Worm (Caenorhabditis elegans): ENCODE results near the gene srw-118.

The srw-118 gene

DNA sequence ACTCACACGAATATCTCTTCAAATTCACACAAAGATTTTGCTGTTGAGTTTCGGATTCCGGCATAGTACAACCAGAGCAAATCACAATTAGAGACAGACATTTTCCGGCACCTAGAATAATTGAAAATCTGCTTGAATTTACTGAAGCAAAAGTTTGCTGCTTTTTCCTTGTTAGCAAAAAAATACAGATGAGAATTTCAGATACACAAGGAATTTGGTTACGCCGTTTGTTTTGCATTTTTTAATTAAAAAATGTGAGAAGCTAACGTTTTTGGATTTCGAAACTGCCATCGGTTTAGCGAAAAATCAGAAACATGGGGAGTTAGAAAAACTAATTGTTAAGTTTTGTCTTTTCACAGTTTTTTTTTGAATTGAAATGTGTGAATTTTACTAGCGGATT, at the start of gene srw-118:
Gene srw-118 (minus strand): TSS at position 101 of the 400 bp plus-strand sequence.
- TF ChIP-seq him-1 (tag; optimal IDR thresholded peaks at IDR 0.05) (no peak), W03F9.2 (tag; optimal IDR thresholded peaks at IDR 0.05) (no peak), dao-5 (tag; optimal IDR thresholded peaks at IDR 0.05) (no peak)

DNA sequence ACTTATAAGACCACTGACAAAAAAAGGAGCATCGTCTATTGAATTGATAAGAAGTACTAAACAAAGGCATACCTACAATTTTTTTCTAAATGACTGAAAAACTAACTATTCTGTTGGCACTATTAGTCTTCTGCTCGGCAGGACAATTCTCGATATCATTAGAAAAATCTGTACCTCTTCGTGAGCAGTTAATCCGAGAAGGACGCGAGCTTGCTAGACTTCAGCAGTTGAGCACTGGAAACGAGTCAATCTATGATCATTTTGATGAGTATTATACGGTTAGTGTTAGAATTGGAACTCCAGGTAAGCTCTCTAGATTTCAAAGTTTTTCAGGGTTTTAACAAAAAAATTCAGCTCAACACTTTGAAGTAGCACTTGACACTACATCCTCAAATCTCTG, 48.3 kb upstream of the srw-118 start, which contains the start of gene asp-7:
Gene asp-7 (plus strand): TSS at position 81 of the 400 bp plus-strand sequence.
- TF ChIP-seq dao-5 (tag; optimal IDR thresholded peaks at IDR 0.05) (no peak), him-1 (tag; optimal IDR thresholded peaks at IDR 0.05) (no peak), W03F9.2 (tag; optimal IDR thresholded peaks at IDR 0.05) (no peak)

DNA sequence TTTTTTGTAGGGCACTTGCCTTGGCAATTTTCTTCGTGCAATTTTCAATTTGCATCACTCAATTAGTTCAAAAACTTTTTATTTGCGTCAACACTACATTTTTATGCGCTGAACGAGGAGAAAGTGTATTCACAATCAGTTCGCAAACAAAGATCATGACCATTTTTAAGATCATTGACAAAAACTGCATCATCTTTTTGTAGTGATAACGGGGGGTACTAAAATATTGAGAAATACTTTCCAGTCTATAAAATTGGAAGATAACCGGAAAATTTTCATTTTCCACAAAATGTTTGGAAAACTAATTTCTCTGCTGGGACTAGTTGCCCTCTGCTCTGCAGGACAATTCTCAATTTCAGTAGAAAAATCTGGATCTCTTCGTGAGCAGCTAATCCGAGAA, 44.4 kb upstream of the srw-118 start, which contains the start of gene asp-8:
Gene asp-8 (plus strand): TSS at position 276 of the 400 bp plus-strand sequence.
- TF ChIP-seq W03F9.2 (tag; optimal IDR thresholded peaks at IDR 0.05), result no peak
- no peak for TF ChIP-seq dao-5 (tag; optimal IDR thresholded peaks at IDR 0.05)
- no peak for TF ChIP-seq him-1 (tag; optimal IDR thresholded peaks at IDR 0.05)

DNA sequence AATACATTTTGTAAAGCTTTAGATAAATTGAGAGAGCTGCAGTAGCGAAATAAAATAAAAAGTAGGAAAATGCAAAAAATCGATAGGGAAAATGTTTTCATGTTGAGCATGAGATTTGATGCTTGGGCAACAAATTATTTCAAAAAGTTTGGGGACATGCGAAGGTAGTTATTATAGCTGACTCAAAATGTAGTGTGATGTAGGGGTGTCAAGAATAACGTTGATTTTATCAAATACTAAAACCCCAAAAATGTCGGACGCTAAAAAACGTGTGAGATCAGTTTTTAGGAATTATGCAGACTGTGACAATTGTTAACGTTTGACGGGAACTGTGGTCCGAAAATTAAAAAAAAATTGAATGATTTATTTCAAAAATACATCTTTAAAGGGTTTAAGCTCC, 41.4 kb upstream of the srw-118 start, which contains the start of gene irld-12:
Gene irld-12 (minus strand): TSS at position 101 of the 400 bp plus-strand sequence.
- TF ChIP-seq W03F9.2 (tag; optimal IDR thresholded peaks at IDR 0.05) (no peak), dao-5 (tag; optimal IDR thresholded peaks at IDR 0.05) (no peak), him-1 (tag; optimal IDR thresholded peaks at IDR 0.05) (no peak)

DNA sequence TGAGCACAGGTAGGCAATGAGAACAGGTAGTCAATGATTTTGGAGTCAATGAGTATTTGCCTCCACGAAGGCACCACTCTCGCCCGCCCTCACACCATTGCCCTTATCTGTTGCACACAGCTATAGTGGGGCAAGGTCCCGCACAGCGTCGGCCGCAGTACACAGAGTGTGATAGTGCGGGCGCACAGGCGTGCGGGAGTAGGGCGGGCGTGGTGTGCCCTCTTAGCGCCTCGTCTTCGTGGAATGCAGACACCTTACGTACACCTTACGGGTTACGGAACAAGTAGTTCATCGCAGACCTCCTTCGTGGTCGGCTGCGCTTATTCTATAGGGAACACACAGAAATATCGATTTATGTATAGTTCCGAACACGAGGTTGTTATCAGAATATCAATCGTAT, 38.1 kb upstream of the srw-118 start:
- no peak for TF ChIP-seq him-1 (tag; optimal IDR thresholded peaks at IDR 0.05)
- TF ChIP-seq dao-5 (tag; optimal IDR thresholded peaks at IDR 0.05), result no peak
- TF ChIP-seq W03F9.2 (tag; optimal IDR thresholded peaks at IDR 0.05), result no peak

DNA sequence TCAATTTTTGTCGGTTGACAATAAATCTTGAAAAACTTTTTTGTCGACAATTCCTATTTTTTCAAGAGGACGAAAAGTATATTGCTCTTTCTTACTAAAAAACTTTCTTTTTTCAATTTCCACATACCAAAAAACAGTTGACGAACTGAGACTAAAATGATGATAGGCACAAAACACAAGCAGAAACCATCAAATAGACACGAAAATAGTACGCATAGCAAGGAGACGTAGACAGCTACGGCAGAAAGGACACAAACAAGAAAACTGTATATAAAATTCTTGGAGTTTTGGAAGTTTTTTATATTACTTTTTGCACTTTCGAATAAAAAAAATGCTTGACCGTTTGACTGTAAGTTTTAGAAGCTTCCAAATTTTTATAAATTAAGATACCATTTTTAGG, 34.3 kb upstream of the srw-118 start, which contains the start of gene K12D9.1:
Gene K12D9.1 (plus strand): TSS at position 301 of the 400 bp plus-strand sequence.
- TF ChIP-seq dao-5 (tag; optimal IDR thresholded peaks at IDR 0.05) (no peak), him-1 (tag; optimal IDR thresholded peaks at IDR 0.05) (no peak), W03F9.2 (tag; optimal IDR thresholded peaks at IDR 0.05) (no peak)

DNA sequence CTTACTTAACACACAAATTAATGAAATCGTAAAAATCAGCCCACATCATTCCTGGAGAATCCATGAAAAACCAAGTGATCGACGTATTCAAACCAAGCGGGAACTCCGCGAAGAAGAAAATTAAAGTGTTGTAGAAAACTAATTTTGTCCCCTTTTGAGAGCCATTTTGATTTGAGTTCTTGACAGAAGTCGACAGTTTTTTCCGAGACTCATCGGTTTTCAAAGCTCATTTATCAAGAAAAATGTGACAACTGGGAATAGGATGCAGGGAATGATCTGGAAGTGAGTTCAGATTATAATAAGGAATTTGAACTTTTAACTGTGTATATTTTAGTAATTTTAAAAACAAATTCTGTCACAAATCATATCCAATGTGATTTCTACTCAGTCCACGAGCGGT, 31.5 kb upstream of the srw-118 start, which contains the start of gene srw-135:
Gene srw-135 (minus strand): TSS at position 101 of the 400 bp plus-strand sequence.
- TF ChIP-seq dao-5 (tag; optimal IDR thresholded peaks at IDR 0.05) (no peak), W03F9.2 (tag; optimal IDR thresholded peaks at IDR 0.05) (no peak), him-1 (tag; optimal IDR thresholded peaks at IDR 0.05) (no peak)

DNA sequence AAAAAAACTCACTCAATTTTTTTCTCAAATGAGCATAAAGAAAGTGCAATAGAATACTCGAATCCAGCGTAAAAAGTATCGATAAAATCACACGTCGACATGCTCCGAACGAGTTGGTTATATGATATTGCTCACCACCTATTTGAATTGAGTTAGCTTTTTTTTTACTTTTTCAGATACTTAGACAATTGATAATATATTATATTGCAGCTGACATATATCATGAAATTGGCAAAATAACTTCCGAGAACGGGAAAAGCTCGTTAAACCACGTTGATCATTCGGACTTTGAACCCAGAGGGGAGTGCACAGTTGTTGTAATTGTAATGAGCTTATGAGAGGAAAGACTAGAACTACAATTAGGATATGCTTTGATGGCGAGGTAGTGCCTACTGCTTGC, 30.6 kb upstream of the srw-118 start, which contains the start of gene srw-136:
Gene srw-136 (minus strand): TSS at position 101 of the 400 bp plus-strand sequence.
- TF ChIP-seq dao-5 (tag; optimal IDR thresholded peaks at IDR 0.05), result no peak
- TF ChIP-seq him-1 (tag; optimal IDR thresholded peaks at IDR 0.05), result no peak
- TF ChIP-seq W03F9.2 (tag; optimal IDR thresholded peaks at IDR 0.05), result no peak

DNA sequence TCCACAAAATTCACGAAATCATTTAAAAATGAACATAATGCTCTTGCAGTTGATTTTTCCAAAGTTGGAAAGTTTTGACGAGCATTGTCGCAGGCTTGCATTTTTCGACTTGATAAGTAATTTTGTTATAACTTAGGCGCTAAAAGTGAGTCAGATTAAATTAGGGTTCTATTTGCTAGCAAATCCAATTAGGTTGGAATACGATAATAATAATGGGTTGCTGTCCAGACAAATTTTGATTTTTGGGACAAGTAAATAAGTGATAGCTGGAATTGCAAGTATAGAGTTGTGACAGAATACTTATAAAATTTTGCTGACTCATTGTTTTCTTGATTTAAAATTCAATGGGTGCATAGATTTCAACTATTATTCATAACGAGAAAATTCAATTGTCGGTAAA, 26.1 kb upstream of the srw-118 start, which contains the start of gene srw-112:
Gene srw-112 (minus strand): TSS at position 101 of the 400 bp plus-strand sequence.
- TF ChIP-seq W03F9.2 (tag; optimal IDR thresholded peaks at IDR 0.05) (no peak), dao-5 (tag; optimal IDR thresholded peaks at IDR 0.05) (no peak), him-1 (tag; optimal IDR thresholded peaks at IDR 0.05) (no peak)

DNA sequence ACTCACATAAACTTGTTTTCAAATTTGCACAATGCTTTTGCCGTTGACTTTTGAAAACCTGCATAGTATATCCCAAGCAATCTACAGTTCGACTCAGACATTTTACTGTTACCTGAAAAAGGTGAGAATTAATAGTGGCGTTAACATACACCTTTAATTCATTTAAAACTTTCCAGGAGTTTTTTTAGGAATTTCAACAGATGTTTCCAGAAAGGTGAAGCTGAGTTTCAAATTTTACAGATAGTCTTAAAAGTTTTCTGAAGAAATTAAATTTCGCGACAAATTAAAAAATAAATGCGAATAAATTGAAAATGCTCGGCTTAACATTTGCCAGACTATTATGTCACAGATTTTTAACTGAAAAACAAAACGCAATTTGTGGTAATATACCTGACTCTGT, 19.9 kb upstream of the srw-118 start, which contains the start of gene srw-119:
Gene srw-119 (minus strand): TSS at position 101 of the 400 bp plus-strand sequence.
- TF ChIP-seq W03F9.2 (tag; optimal IDR thresholded peaks at IDR 0.05) (no peak), him-1 (tag; optimal IDR thresholded peaks at IDR 0.05) (no peak), dao-5 (tag; optimal IDR thresholded peaks at IDR 0.05) (no peak)

DNA sequence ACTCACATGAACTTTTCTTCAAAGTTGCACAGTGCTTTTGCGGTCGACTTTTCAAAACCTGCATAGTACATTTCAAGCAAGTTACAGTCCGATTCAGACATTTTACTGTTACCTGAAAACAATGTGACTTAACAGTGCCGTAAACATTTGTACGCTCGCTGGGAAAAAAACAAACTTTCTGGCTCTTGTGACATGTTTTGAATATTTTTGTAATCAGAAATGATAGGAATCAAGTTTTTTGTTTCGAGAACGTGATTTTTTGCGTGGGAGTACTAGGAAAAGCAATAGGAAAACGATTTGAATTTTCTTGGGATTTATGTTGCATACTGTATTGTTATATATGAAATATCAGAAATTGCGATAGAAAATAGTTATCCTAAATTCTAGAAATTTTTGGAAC, 16.2 kb upstream of the srw-118 start, which contains the start of gene srw-120:
Gene srw-120 (minus strand): TSS at position 101 of the 400 bp plus-strand sequence.
- TF ChIP-seq dao-5 (tag; optimal IDR thresholded peaks at IDR 0.05) (no peak), W03F9.2 (tag; optimal IDR thresholded peaks at IDR 0.05) (no peak), him-1 (tag; optimal IDR thresholded peaks at IDR 0.05) (no peak)

DNA sequence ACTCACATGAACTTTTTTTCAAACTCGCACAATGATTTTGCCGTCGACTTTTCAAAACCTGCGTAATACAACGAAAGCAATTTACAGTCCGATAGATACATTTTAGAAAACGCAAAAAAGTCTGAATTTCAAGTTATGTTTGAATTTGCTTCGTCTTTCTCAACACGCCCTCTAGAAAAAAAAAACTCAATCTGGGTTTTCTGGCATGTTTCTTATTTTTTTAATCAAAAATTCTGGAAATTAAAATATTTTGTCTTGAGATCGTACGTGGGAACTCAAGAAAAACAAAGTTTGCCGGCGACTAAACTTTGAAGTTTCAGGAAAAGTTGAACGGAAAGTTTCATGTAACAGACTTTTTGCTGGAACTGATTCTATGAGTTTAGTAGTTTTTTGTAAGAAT, 13.9 kb upstream of the srw-118 start, which contains the start of gene srw-115:
Gene srw-115 (minus strand): TSS at position 101 of the 400 bp plus-strand sequence.
- TF ChIP-seq W03F9.2 (tag; optimal IDR thresholded peaks at IDR 0.05), result no peak
- TF ChIP-seq dao-5 (tag; optimal IDR thresholded peaks at IDR 0.05), result no peak
- TF ChIP-seq him-1 (tag; optimal IDR thresholded peaks at IDR 0.05), result no peak

DNA sequence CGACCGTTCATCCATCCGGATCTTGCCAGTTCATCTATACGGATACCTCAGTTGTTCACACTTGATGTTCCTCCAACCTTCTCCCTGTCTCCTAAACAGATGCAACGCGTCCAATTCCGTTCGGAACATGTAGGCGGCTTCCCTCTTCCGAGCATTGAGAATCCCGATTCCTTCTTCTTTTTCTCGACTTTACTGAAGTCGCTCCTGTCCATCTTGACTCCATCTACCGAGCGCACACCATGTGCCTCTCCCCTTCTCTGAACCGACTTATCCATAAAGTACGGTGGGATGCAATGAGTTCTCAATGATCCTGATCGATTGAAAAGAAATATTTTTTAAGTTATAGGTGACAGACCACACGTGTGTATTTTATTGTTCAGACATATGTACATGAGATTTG, 12.2 kb upstream of the srw-118 start:
- TF ChIP-seq dao-5 (tag; optimal IDR thresholded peaks at IDR 0.05) (no peak), W03F9.2 (tag; optimal IDR thresholded peaks at IDR 0.05) (no peak), him-1 (tag; optimal IDR thresholded peaks at IDR 0.05) (no peak)

DNA sequence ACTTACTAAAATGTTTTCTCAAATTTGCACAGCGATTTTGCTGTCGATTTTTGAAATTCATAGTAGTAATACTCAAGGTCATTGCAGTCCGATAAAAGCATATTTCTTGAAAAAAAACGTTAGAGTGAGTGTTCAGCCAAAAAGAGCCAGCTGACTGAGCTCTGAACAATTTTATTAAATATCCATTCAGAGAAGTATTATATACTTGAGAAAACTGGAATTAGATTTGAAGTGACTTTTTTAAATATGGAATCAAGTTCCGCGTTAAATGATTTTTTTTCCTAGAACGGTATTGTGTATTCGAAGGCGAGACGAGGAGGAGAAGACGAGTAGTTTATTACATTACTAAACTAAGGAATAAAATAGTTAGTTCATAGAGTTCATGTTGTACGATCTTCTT, 11.6 kb upstream of the srw-118 start, which contains the start of gene srw-121:
Gene srw-121 (minus strand): TSS at position 101 of the 400 bp plus-strand sequence.
- TF ChIP-seq him-1 (tag; optimal IDR thresholded peaks at IDR 0.05), result no peak
- no peak for TF ChIP-seq W03F9.2 (tag; optimal IDR thresholded peaks at IDR 0.05)
- no peak for TF ChIP-seq dao-5 (tag; optimal IDR thresholded peaks at IDR 0.05)

Measured in whole organism, L4/young adult.